Worm (Caenorhabditis elegans) whole organism, young adult: ENCODE data around the gene F27D9.7.

ENCODE experiments used
- B0019.2 ChIP-seq: fragments of 200-800 bp; sonication (Bioruptor generic); conservative IDR thresholded peaks from 2 replicates; pipeline ENCODE4 v1.3.6; 2022; ENCODE audit warnings: missing genetic modification reagents, missing genetic modification characterization, missing compliant biosample characterization
- B0336.3 ChIP-seq: fragments of 200-800 bp; sonication (Bioruptor generic); IDR thresholded peaks from 2 replicates; pipeline ENCODE4 v1.3.6; 2022; ENCODE audit warnings: missing genetic modification characterization, missing compliant biosample characterization
- C06A6.2 ChIP-seq: fragments of 200-800 bp; sonication (Bioruptor generic); conservative IDR thresholded peaks from 2 replicates; pipeline ENCODE4 v1.3.6; 2022; ENCODE audit warnings: missing genetic modification characterization, missing compliant biosample characterization
- F23B12.7 ChIP-seq: sonication (generic microtip); optimal IDR thresholded peaks from 2 replicates; lab custom pipeline; 2017; ENCODE audit warnings: missing genetic modification characterization, mild to moderate bottlenecking, missing compliant biosample characterization, antibody characterized with exemption, moderate library complexity; ENCODE audit not compliant: insufficient read depth
- F49E8.2 ChIP-seq: sonication (generic microtip); optimal IDR thresholded peaks from 3 replicates; lab custom pipeline; 2017; ENCODE audit warnings: missing genetic modification characterization, mild to moderate bottlenecking, missing compliant biosample characterization, antibody characterized with exemption, moderate library complexity; ENCODE audit not compliant: insufficient read depth
- F55B11.4 ChIP-seq: sonication (generic microtip); optimal IDR thresholded peaks from 2 replicates; lab custom pipeline; 2016; ENCODE audit warnings: missing compliant biosample characterization, missing genetic modification characterization, borderline replicate concordance; ENCODE audit not compliant: insufficient read depth
- K11D2.4 ChIP-seq: fragments of 200-800 bp; sonication (Bioruptor generic); IDR thresholded peaks from 2 replicates; pipeline ENCODE4 v1.3.6; 2022; ENCODE audit warnings: missing genetic modification reagents, missing genetic modification characterization, missing compliant biosample characterization
- Y53G8AR.9 ChIP-seq: fragments of 200-800 bp; sonication (Bioruptor generic); conservative IDR thresholded peaks from 2 replicates; pipeline ENCODE4 v1.3.6; 2022; ENCODE audit warnings: missing genetic modification reagents, missing genetic modification characterization, missing compliant biosample characterization
- Y56A3A.18 ChIP-seq: fragments of 200-800 bp; sonication (Bioruptor generic); IDR thresholded peaks from 2 replicates; pipeline ENCODE4 v1.3.6; 2022; ENCODE audit warnings: missing genetic modification reagents, missing genetic modification characterization, missing compliant biosample characterization
- aptf-2 ChIP-seq: fragments of 200-800 bp; sonication (Bioruptor generic); conservative IDR thresholded peaks from 2 replicates; pipeline ENCODE4 v1.3.6; 2022; ENCODE audit warnings: missing genetic modification reagents, missing genetic modification characterization, missing compliant biosample characterization
- attf-6 ChIP-seq: fragments of 200-800 bp; sonication (Bioruptor generic); IDR thresholded peaks from 2 replicates; pipeline ENCODE4 v1.3.6; 2022; ENCODE audit warnings: missing genetic modification reagents, missing genetic modification characterization, missing compliant biosample characterization
- bed-1 ChIP-seq: fragments of 200-800 bp; sonication (Bioruptor generic); IDR thresholded peaks from 2 replicates; pipeline ENCODE4 v1.3.6; 2022; ENCODE audit warnings: missing genetic modification reagents, missing genetic modification characterization, missing compliant biosample characterization
- ccch-3 ChIP-seq: fragments of 200-800 bp; sonication (Bioruptor generic); optimal IDR thresholded peaks from 2 replicates; lab custom pipeline; 2018; ENCODE audit warnings: mild to moderate bottlenecking, missing genetic modification characterization, missing compliant biosample characterization
- ceh-27 ChIP-seq: fragments of 200-800 bp; sonication (Bioruptor generic); optimal IDR thresholded peaks from 2 replicates; lab custom pipeline; 2018; ENCODE audit warnings: mild to moderate bottlenecking, missing genetic modification characterization, moderate library complexity, missing compliant biosample characterization
- ceh-58 ChIP-seq: fragments of 200-800 bp; sonication (Bioruptor generic); IDR thresholded peaks from 2 replicates; pipeline ENCODE4 v1.3.6; 2022; ENCODE audit warnings: missing genetic modification characterization, missing compliant biosample characterization
- ceh-91 ChIP-seq: fragments of 200-800 bp; sonication (Bioruptor generic); IDR thresholded peaks from 2 replicates; pipeline ENCODE4 v1.3.6; 2022; ENCODE audit warnings: missing genetic modification reagents, missing genetic modification characterization, missing compliant biosample characterization
- die-1 ChIP-seq: sonication (generic microtip); optimal IDR thresholded peaks from 2 replicates; lab custom pipeline; 2016; ENCODE audit warnings: missing genotype, mild to moderate bottlenecking, missing genetic modification characterization, missing compliant biosample characterization
- dpff-1 ChIP-seq: sonication (generic microtip); optimal IDR thresholded peaks from 2 replicates; lab custom pipeline; 2017; ENCODE audit warnings: mild to moderate bottlenecking, missing genetic modification characterization, missing compliant biosample characterization
- dpl-1 ChIP-seq: fragments of 150-350 bp; optimal IDR thresholded peaks from 2 replicates; lab custom pipeline; 2014; ENCODE audit warnings: missing biosample characterization, missing genetic modification reagents, missing genetic modification characterization
- egrh-3 ChIP-seq: fragments of 200-800 bp; sonication (Bioruptor generic); IDR thresholded peaks from 2 replicates; pipeline ENCODE4 v1.3.6; 2022; ENCODE audit warnings: missing genetic modification reagents, missing genetic modification characterization, missing compliant biosample characterization
- fkh-3 ChIP-seq: sonication (generic microtip); optimal IDR thresholded peaks from 2 replicates; lab custom pipeline; 2016; ENCODE audit warnings: mild to moderate bottlenecking, missing genetic modification characterization, missing compliant biosample characterization
- gei-17 ChIP-seq: fragments of 200-800 bp; sonication (Bioruptor generic); optimal IDR thresholded peaks from 2 replicates; lab custom pipeline; 2018; ENCODE audit warnings: mild to moderate bottlenecking, missing genetic modification characterization, missing compliant biosample characterization
- hlh-26 ChIP-seq: fragments of 200-800 bp; sonication (Bioruptor generic); conservative IDR thresholded peaks from 2 replicates; pipeline ENCODE4 v1.3.6; 2022; ENCODE audit warnings: missing genetic modification reagents, missing genetic modification characterization, missing compliant biosample characterization
- lag-1 ChIP-seq: fragments of 200-800 bp; sonication (Bioruptor generic); IDR thresholded peaks from 2 replicates; pipeline ENCODE4 v1.3.6; 2022; ENCODE audit warnings: missing genetic modification reagents, missing genetic modification characterization, missing compliant biosample characterization
- let-607 ChIP-seq, 2 experiments: fragments of 200-800 bp in 1 of 2; sonication (Bioruptor generic) in 1 of 2; sonication (generic microtip) in 1 of 2; optimal IDR thresholded peaks; 2 replicates each; lab custom pipeline; 2016 to 2018; ENCODE audit warnings: mild to moderate bottlenecking in 2 of 2, missing compliant biosample characterization in 2 of 2, missing genetic modification characterization in 2 of 2, moderate library complexity in 2 of 2, missing genotype in 1 of 2
- lin-26 ChIP-seq: fragments of 200-800 bp; sonication (Bioruptor generic); IDR thresholded peaks from 2 replicates; pipeline ENCODE4 v1.3.6; 2022; ENCODE audit warnings: missing genetic modification reagents, missing genetic modification characterization, missing compliant biosample characterization
- lir-1 ChIP-seq: fragments of 200-800 bp; sonication (Bioruptor generic); conservative IDR thresholded peaks from 2 replicates; pipeline ENCODE4 v1.3.6; 2022; ENCODE audit warnings: missing genetic modification reagents, missing genetic modification characterization, missing compliant biosample characterization
- madf-10 ChIP-seq: sonication (generic microtip); optimal IDR thresholded peaks from 2 replicates; lab custom pipeline; 2016; ENCODE audit warnings: mild to moderate bottlenecking, missing genetic modification characterization, missing compliant biosample characterization
- nfya-2 ChIP-seq: fragments of 200-800 bp; sonication (Bioruptor generic); IDR thresholded peaks from 2 replicates; pipeline ENCODE4 v1.3.6; 2022; ENCODE audit warnings: missing genetic modification reagents, missing genetic modification characterization, missing compliant biosample characterization
- nfyb-1 ChIP-seq: fragments of 200-800 bp; sonication (Bioruptor generic); IDR thresholded peaks from 2 replicates; pipeline ENCODE4 v1.3.6; 2022; ENCODE audit warnings: missing genetic modification reagents, missing genetic modification characterization, missing compliant biosample characterization
- nhr-120 ChIP-seq: fragments of 200-800 bp; sonication (Bioruptor generic); IDR thresholded peaks from 2 replicates; pipeline ENCODE4 v1.3.6; 2022; ENCODE audit warnings: missing genetic modification characterization, missing compliant biosample characterization
- rcor-1 ChIP-seq: fragments of 200-800 bp; sonication (Bioruptor generic); IDR thresholded peaks from 2 replicates; pipeline ENCODE4 v1.3.6; 2022; ENCODE audit warnings: missing genetic modification reagents, missing genetic modification characterization, missing compliant biosample characterization
- rec-8 ChIP-seq, 2 experiments: sonication (generic microtip); optimal IDR thresholded peaks; 2 replicates each; lab custom pipeline; 2016; ENCODE audit warnings: mild to moderate bottlenecking in 2 of 2, missing genetic modification characterization in 2 of 2, missing genetic modification reagents in 2 of 2, missing genotype in 2 of 2, missing biosample characterization in 1 of 2, missing compliant biosample characterization in 1 of 2, moderate library complexity in 1 of 2
- sea-2 ChIP-seq: fragments of 200-800 bp; sonication (Bioruptor generic); IDR thresholded peaks from 2 replicates; pipeline ENCODE4 v1.3.6; 2022; ENCODE audit warnings: missing genetic modification characterization, missing compliant biosample characterization
- snpc-4 ChIP-seq, 5 experiments: fragments of 150-350 bp in 1 of 5; sonication (generic microtip) in 4 of 5; optimal IDR thresholded peaks; 2 replicates each; lab custom pipeline; 2014 to 2018; ENCODE audit warnings: missing genetic modification characterization in 5 of 5, missing biosample characterization in 3 of 5, antibody characterized with exemption in 2 of 5, mild to moderate bottlenecking in 2 of 5, missing compliant biosample characterization in 2 of 5, missing genotype in 2 of 5, moderate library complexity in 2 of 5, missing genetic modification reagents in 1 of 5
- unc-62 ChIP-seq: fragments of 150-350 bp; optimal IDR thresholded peaks from 2 replicates; lab custom pipeline; 2014; ENCODE audit warnings: missing biosample characterization, missing genetic modification reagents, missing genetic modification characterization
- ztf-22 ChIP-seq: fragments of 200-800 bp; sonication (Bioruptor generic); optimal IDR thresholded peaks from 2 replicates; lab custom pipeline; 2018; ENCODE audit warnings: mild to moderate bottlenecking, missing genetic modification characterization, moderate library complexity, missing compliant biosample characterization
- ztf-25 ChIP-seq: fragments of 200-800 bp; sonication (Bioruptor generic); IDR thresholded peaks from 2 replicates; pipeline ENCODE4 v1.3.6; 2022; ENCODE audit warnings: missing genetic modification reagents, missing genetic modification characterization, missing compliant biosample characterization
- ztf-28 ChIP-seq: fragments of 200-800 bp; sonication (Bioruptor generic); IDR thresholded peaks from 2 replicates; pipeline ENCODE4 v1.3.6; 2022; ENCODE audit warnings: missing genetic modification reagents, missing genetic modification characterization, missing compliant biosample characterization

Gene F27D9.7

ce11 chrX:7670655-7671054 lies at the start of gene F27D9.7:
Gene F27D9.7 (minus strand): TSS chrX:7670755.
- TF ChIP-seq F23B12.7 (no peak), ceh-58 (GFP tag; lab: Robert Waterston, UW) (no peak)

DNA sequence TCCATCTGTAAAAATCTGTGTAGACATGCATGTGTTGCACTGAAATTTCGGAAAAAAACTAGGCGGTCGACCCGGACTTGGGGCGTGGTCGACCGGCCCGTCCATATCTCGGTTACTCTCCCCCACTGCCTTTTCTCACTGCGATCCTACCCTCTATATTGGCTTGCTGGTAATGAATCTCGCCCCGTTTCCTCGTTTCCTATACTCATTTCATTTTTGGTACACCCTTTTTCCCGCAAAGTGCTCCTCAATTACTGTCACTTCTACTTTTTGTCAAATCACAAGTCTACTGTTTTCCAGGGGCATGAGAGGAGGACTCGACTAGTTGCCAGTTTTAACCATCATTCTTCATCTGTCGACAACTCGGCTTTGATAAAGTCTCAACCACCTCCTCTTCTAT lies 48.4 kb upstream of the F27D9.7 start, which contains the start of gene K09F5.6:
K09F5.6 (plus strand) TSS at position 301 of the 400 bp plus-strand sequence.
- TF ChIP-seq lin-26 (GFP tag; lab: Robert Waterston, UW) (no peak), ztf-25 (GFP tag; lab: Robert Waterston, UW) (0 out of 2 replicates have a peak, but pooled peaks have one; percentile 49)

- TF ChIP-seq B0336.3 (GFP tag; lab: Robert Waterston, UW) (no peak), B0019.2 (GFP tag; lab: Robert Waterston, UW) (no peak), lir-1 (GFP tag; lab: Robert Waterston, UW) (no peak), ceh-91 (GFP tag; lab: Robert Waterston, UW) (no peak), rec-8 (tag; optimal IDR thresholded peaks at IDR 0.05; lab: Kevin White, UChicago) (no peak), attf-6 (no peak), fkh-3 (no peak), K11D2.4 (GFP tag; lab: Robert Waterston, UW) (no peak), gei-17 (no peak), egrh-3 (GFP tag; lab: Robert Waterston, UW) (no peak), ztf-28 (GFP tag; lab: Robert Waterston, UW) (no peak), sea-2 (GFP tag; lab: Robert Waterston, UW) (no peak), madf-10 (no peak), dpl-1 (no peak), ccch-3 (GFP tag; lab: Kevin White, UChicago) (no peak), hlh-26 (no peak), nfya-2 (GFP tag; lab: Robert Waterston, UW) (no peak), dpff-1 (tag; lab: Kevin White, UChicago) (no peak)
- TF ChIP-seq, all 124 proteins: peak for 0
These were observed 44.9 kb upstream of the F27D9.7 start for ce11 chrX:7715463-7715862.

DNA sequence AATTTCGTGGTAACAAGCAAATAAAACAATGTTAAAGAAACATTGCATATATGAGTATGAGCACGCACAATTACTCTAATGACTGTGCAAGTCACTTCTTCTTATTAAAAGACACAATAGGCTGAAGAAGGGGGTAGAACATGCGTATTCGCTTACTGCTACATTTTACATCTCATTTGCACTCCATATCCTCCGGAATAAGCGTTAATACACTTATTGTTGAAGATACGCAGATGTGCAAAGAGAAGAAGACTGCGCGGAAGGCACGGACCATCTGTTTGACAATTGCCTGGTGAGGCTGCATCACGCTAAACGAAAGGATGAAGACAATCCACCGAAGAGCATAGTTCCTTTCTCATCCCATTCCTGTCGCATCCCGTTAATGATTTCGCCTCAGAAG lies 42.3 kb upstream of the F27D9.7 start:
- TF ChIP-seq aptf-2 (GFP tag; lab: Robert Waterston, UW): no peak
- TF ChIP-seq unc-62 (GFP tag; lab: Kevin White, UChicago): no peak
- TF ChIP-seq lag-1 (GFP tag; lab: Robert Waterston, UW): no peak
- TF ChIP-seq Y53G8AR.9: no peak
- no peak for TF ChIP-seq F23B12.7
- no peak for TF ChIP-seq nhr-120 (GFP tag; lab: Robert Waterston, UW)
- no peak for TF ChIP-seq nfyb-1 (GFP tag; lab: Robert Waterston, UW)
- TF ChIP-seq egrh-3 (GFP tag; lab: Robert Waterston, UW): no peak
- TF ChIP-seq F55B11.4: no peak
- no peak for TF ChIP-seq rcor-1 (GFP tag; lab: Robert Waterston, UW)
- TF ChIP-seq bed-1 (GFP tag; lab: Robert Waterston, UW): no peak
- no peak for TF ChIP-seq die-1 (tag; lab: Kevin White, UChicago)
- no peak for TF ChIP-seq C06A6.2 (GFP tag; lab: Robert Waterston, UW)
- no peak for TF ChIP-seq ceh-27 (GFP tag; lab: Kevin White, UChicago)
- no peak for TF ChIP-seq F49E8.2
- no peak for TF ChIP-seq ztf-22 (GFP tag; lab: Kevin White, UChicago)
- no peak for TF ChIP-seq attf-6
- no peak for TF ChIP-seq snpc-4 (GFP tag; optimal IDR thresholded peaks at IDR 0.05; lab: Kevin White, UChicago)
- TF ChIP-seq snpc-4 (tag; optimal IDR thresholded peaks at IDR 0.05; lab: Kevin White, UChicago): no peak
- TF ChIP-seq let-607 (tag; optimal IDR thresholded peaks at IDR 0.05; lab: Kevin White, UChicago): no peak
- no peak for TF ChIP-seq Y56A3A.18 (GFP tag; lab: Robert Waterston, UW)
